Worm (Caenorhabditis elegans): ENCODE measurements around the gene nspg-12.

nspg-12 gene

DNA sequence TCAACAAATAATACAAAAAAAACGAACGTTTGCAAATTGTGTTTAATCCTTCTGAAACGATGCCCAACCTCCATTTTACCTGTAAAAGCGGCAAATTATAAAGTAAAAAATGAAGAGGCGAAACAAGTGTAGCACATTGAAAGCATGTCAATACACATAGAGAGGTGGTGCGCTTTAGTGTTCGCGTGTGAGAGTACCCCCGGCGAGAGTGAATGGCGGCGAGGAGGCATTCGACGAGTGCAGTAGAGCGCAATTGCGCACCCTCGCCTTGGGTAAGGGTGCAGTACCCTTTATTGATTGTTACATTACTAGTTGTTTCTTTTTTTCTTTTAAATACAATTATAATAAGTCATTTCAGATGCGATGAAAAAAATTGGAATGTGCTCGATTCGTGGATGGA, 18.1 kb downstream of the nspg-12 start, which contains the start of gene hst-6 (continued):
- TF ChIP-seq madf-5 (GFP tag; IDR thresholded peaks at IDR 0.05) (0 out of 4 replicates have a peak, but pooled peaks of 1 of the 2 experiments have one; percentile 45), ceh-20 (GFP tag; IDR thresholded peaks at IDR 0.05) (0 out of 2 replicates have a peak, but pooled peaks have one; percentile 18), gei-8 (GFP tag; optimal IDR thresholded peaks at IDR 0.05) (no peak), mdl-1 (tag; optimal IDR thresholded peaks at IDR 0.05) (peak in 1 of 2 experiments; percentile 50), saeg-2 (GFP tag; IDR thresholded peaks at IDR 0.05) (peak; percentile 61; the same call in 1 of the 2 replicates), lin-38 (GFP tag; IDR thresholded peaks at IDR 0.05) (peak; percentile 96), mxl-3 (GFP tag; optimal IDR thresholded peaks at IDR 0.05) (peak; percentile 69), nhr-25 (tag; optimal IDR thresholded peaks at IDR 0.05; ENCODE audit: borderline replicate concordance, insufficient read depth) (no peak), nhr-28 (tag; optimal IDR thresholded peaks at IDR 0.05) (peak; percentile 77), daf-16 (GFP tag; optimal IDR thresholded peaks at IDR 0.05) (no peak), daf-16 (tag; optimal IDR thresholded peaks at IDR 0.05) (peak; percentile 36), T26A8.4 (GFP tag; IDR thresholded peaks at IDR 0.05) (0 out of 2 replicates have a peak, but pooled peaks have one; percentile 38), egl-27 (tag; optimal IDR thresholded peaks at IDR 0.05) (no peak), spr-1 (tag; optimal IDR thresholded peaks at IDR 0.05) (peak; percentile 23), tag-97 (GFP tag; IDR thresholded peaks at IDR 0.05) (no peak), ZK337.2 (GFP tag; IDR thresholded peaks at IDR 0.05) (no peak), daf-12 (tag; optimal IDR thresholded peaks at IDR 0.05) (no peak), dve-1 (tag; optimal IDR thresholded peaks at IDR 0.05; ENCODE audit: insufficient read depth) (peak; percentile 66), zip-2 (tag; optimal IDR thresholded peaks at IDR 0.05) (peak; percentile 21), ctbp-1 (GFP tag; IDR thresholded peaks at IDR 0.05) (no peak), ceh-62 (tag; optimal IDR thresholded peaks at IDR 0.05) (no peak), dmd-8 (GFP tag; IDR thresholded peaks at IDR 0.05) (no peak), unc-62 (GFP tag; optimal IDR thresholded peaks at IDR 0.05 in 1 of 2) (peak in 1 of 2 experiments; percentile 98), unc-62 (tag; optimal IDR thresholded peaks at IDR 0.05) (no peak), pha-4 (GFP tag; IDR thresholded peaks at IDR 0.05) (0 out of 2 replicates have a peak, but pooled peaks have one; percentile 41), pha-4 (tag; optimal IDR thresholded peaks at IDR 0.05) (no peak), rbr-2 (tag; optimal IDR thresholded peaks at IDR 0.05) (peak; percentile 75), nhr-102 (tag; optimal IDR thresholded peaks at IDR 0.05) (peak; percentile 47), lin-13 (GFP tag; optimal IDR thresholded peaks at IDR 0.05) (peak; percentile 69), skn-1 (tag; optimal IDR thresholded peaks at IDR 0.05) (no peak), ceh-28 (tag; optimal IDR thresholded peaks at IDR 0.05) (peak; percentile 22), nhr-10 (tag; optimal IDR thresholded peaks at IDR 0.05) (no peak), nhr-77 (tag; optimal IDR thresholded peaks at IDR 0.05) (peak; percentile 10), fkh-10 (GFP tag; optimal IDR thresholded peaks at IDR 0.05) (no peak), lsy-2 (tag; optimal IDR thresholded peaks at IDR 0.05) (peak in 1 of 2 experiments; percentile 79), mes-2 (tag; optimal IDR thresholded peaks at IDR 0.05; ENCODE audit: poor library complexity, severe bottlenecking) (peak; percentile 82), egl-43 (GFP tag; IDR thresholded peaks at IDR 0.05) (peak; percentile 68), lim-7 (GFP tag; IDR thresholded peaks at IDR 0.05) (no peak), ceh-32 (tag; optimal IDR thresholded peaks at IDR 0.05; ENCODE audit: poor library complexity) (no peak), nhr-6 (tag; optimal IDR thresholded peaks at IDR 0.05) (peak; percentile 30), tra-1 (GFP tag; IDR thresholded peaks at IDR 0.05) (0 out of 2 replicates have a peak, but pooled peaks have one; percentile 42), hlh-11 (tag; optimal IDR thresholded peaks at IDR 0.05) (peak; percentile 72), Y75B8A.6 (GFP tag; IDR thresholded peaks at IDR 0.05) (no peak), php-3 (GFP tag; IDR thresholded peaks at IDR 0.05) (no peak), hlh-30 (tag; optimal IDR thresholded peaks at IDR 0.05; ENCODE audit: insufficient read depth) (peak; percentile 53)
